Worm (Caenorhabditis elegans): ENCODE data around the gene H01M10.2.

DNA sequence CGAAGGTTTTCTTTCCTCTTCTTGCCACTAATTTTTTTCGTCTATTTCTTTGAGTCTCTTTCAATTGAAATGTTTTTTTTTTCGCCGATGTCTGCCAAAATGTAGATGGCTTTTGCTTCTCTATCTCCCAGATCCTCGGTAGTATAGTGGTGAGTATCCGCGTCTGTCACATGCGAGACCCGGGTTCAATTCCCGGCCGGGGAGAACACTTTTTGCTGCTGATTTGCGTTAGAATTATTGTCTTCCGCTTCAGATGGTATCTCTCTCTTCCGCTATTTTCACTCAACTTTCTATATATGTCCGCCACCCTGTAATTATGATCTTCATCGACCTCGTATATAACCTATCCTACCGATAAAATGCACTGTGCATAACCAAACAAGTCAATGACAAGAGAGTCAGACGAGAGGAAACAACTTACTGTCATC, 32.1 kb downstream of the H01M10.2 start:
- TF ChIP-seq pha-4 (tag; optimal IDR thresholded peaks at IDR 0.05) (no peak), ets-4 (tag; optimal IDR thresholded peaks at IDR 0.05) (peak; percentile 15), nhr-11 (tag; optimal IDR thresholded peaks at IDR 0.05) (no peak), K09A11.1 (tag; optimal IDR thresholded peaks at IDR 0.05; ENCODE audit: insufficient read depth) (no peak), ceh-6 (GFP tag; optimal IDR thresholded peaks at IDR 0.05) (peak; percentile 10), ama-1 (optimal IDR thresholded peaks at IDR 0.05) (no peak), hlh-15 (tag; optimal IDR thresholded peaks at IDR 0.05) (peak; percentile 46), F13H6.1 (tag; optimal IDR thresholded peaks at IDR 0.05) (peak; percentile 11), dve-1 (tag; optimal IDR thresholded peaks at IDR 0.05) (no peak), ceh-18 (tag; optimal IDR thresholded peaks at IDR 0.05) (peak; percentile 76), ceh-19 (GFP tag; optimal IDR thresholded peaks at IDR 0.05) (peak; percentile 47)

Measured in whole organism, late embryonic.